Fruit fly (Drosophila melanogaster) whole organism, prepupa: ENCODE results near the gene Edg91.

Source experiments
- CG11294 ChIP-seq: fragments of 200-800 bp; sonication (Bioruptor generic); IDR thresholded peaks from 2 replicates; pipeline ENCODE4 v1.3.6; 2022; ENCODE audit warnings: missing biosample characterization, missing genetic modification characterization
- CG11762 ChIP-seq: fragments of 200-800 bp; sonication (Bioruptor generic); optimal IDR thresholded peaks from 3 replicates; lab custom pipeline; 2016; ENCODE audit warnings: missing biosample characterization, missing genetic modification characterization; ENCODE audit not compliant: insufficient read depth
- CG15336 ChIP-seq: fragments of 200-800 bp; sonication (Bioruptor generic); IDR thresholded peaks from 2 replicates; pipeline ENCODE4 v1.3.6; 2022; ENCODE audit warnings: missing biosample characterization, missing genetic modification characterization
- CG1621 ChIP-seq: fragments of 200-800 bp; sonication (Bioruptor generic); optimal IDR thresholded peaks from 3 replicates; lab custom pipeline; 2018; ENCODE audit warnings: missing biosample characterization, mild to moderate bottlenecking, missing genetic modification characterization
- CG16779 ChIP-seq: fragments of 200-800 bp; sonication (Bioruptor generic); optimal IDR thresholded peaks from 3 replicates; lab custom pipeline; 2017; ENCODE audit warnings: missing biosample characterization, mild to moderate bottlenecking, missing genetic modification characterization
- CG3032 ChIP-seq: fragments of 200-800 bp; optimal IDR thresholded peaks from 2 replicates; lab custom pipeline; 2019; ENCODE audit warnings: missing biosample characterization, mild to moderate bottlenecking, missing genetic modification characterization, moderate library complexity
- CG31627 ChIP-seq: fragments of 200-800 bp; sonication (Bioruptor generic); optimal IDR thresholded peaks from 3 replicates; lab custom pipeline; 2016; ENCODE audit warnings: missing biosample characterization, missing genetic modification characterization
- CG34406 ChIP-seq: fragments of 200-800 bp; sonication (Bioruptor generic); optimal IDR thresholded peaks from 3 replicates; lab custom pipeline; 2016; ENCODE audit warnings: missing biosample characterization, missing genetic modification characterization
- CG4318 ChIP-seq: fragments of 200-800 bp; sonication (Bioruptor generic); optimal IDR thresholded peaks from 3 replicates; lab custom pipeline; 2017; ENCODE audit warnings: missing biosample characterization, mild to moderate bottlenecking, missing genetic modification characterization
- CG6792 ChIP-seq: fragments of 200-800 bp; sonication (Bioruptor generic); optimal IDR thresholded peaks from 3 replicates; lab custom pipeline; 2016; ENCODE audit warnings: missing biosample characterization, missing genetic modification characterization
- CG7368 ChIP-seq: fragments of 200-800 bp; sonication (Bioruptor generic); optimal IDR thresholded peaks from 3 replicates; lab custom pipeline; 2016; ENCODE audit warnings: missing biosample characterization, missing genetic modification characterization
- CG9139 ChIP-seq: fragments of 200-800 bp; sonication (Bioruptor generic); optimal IDR thresholded peaks from 3 replicates; lab custom pipeline; 2017; ENCODE audit warnings: missing biosample characterization, mild to moderate bottlenecking, missing genetic modification characterization
- Eip75B ChIP-seq: fragments of 200-800 bp; sonication (Bioruptor generic); optimal IDR thresholded peaks from 3 replicates; lab custom pipeline; 2016; ENCODE audit warnings: missing biosample characterization, missing genetic modification characterization
- Eip78C ChIP-seq: fragments of 200-800 bp; sonication (Bioruptor generic); peaks from one replicate; lab custom pipeline; 2016; ENCODE audit warnings: missing biosample characterization, missing genetic modification characterization
- Eip93F ChIP-seq: fragments of 200-800 bp; sonication (Bioruptor generic); optimal IDR thresholded peaks from 2 replicates; lab custom pipeline; 2016; ENCODE audit warnings: missing biosample characterization, mild to moderate bottlenecking, missing genetic modification characterization
- Ets96B ChIP-seq: fragments of 200-800 bp; optimal IDR thresholded peaks from 2 replicates; lab custom pipeline; 2019; ENCODE audit warnings: missing biosample characterization, mild to moderate bottlenecking, missing genetic modification characterization, moderate library complexity
- Hr39 ChIP-seq: fragments of 200-800 bp; sonication (Bioruptor generic); optimal IDR thresholded peaks from 2 replicates; lab custom pipeline; 2016; ENCODE audit warnings: missing biosample characterization, missing genetic modification characterization
- Lpt ChIP-seq: fragments of 200-800 bp; sonication (Bioruptor generic); optimal IDR thresholded peaks from 3 replicates; lab custom pipeline; 2016; ENCODE audit warnings: missing biosample characterization, missing genetic modification characterization
- Smox ChIP-seq: fragments of 200-800 bp; sonication (Bioruptor generic); optimal IDR thresholded peaks from 3 replicates; lab custom pipeline; 2016; ENCODE audit warnings: missing biosample characterization, missing genetic modification characterization
- Sox102F ChIP-seq: fragments of 200-800 bp; sonication (Bioruptor generic); optimal IDR thresholded peaks from 2 replicates; lab custom pipeline; 2016; ENCODE audit warnings: missing biosample characterization, mild to moderate bottlenecking, missing genetic modification characterization
- Sox14 ChIP-seq: fragments of 200-800 bp; sonication (Bioruptor generic); optimal IDR thresholded peaks from 3 replicates; lab custom pipeline; 2016; ENCODE audit warnings: missing biosample characterization, missing genetic modification characterization
- Sox15 ChIP-seq: fragments of 200-800 bp; sonication (Bioruptor generic); optimal IDR thresholded peaks from 3 replicates; lab custom pipeline; 2016; ENCODE audit warnings: missing biosample characterization, missing genetic modification characterization
- achi ChIP-seq: fragments of 200-800 bp; sonication (Bioruptor generic); optimal IDR thresholded peaks from 3 replicates; lab custom pipeline; 2016; ENCODE audit warnings: missing biosample characterization, missing genetic modification characterization
- dsx ChIP-seq: fragments of 200-800 bp; optimal IDR thresholded peaks from 3 replicates; lab custom pipeline; 2019; ENCODE audit warnings: missing biosample characterization, mild to moderate bottlenecking, missing genetic modification characterization, moderate library complexity; ENCODE audit not compliant: poor library complexity, severe bottlenecking
- eg ChIP-seq: fragments of 200-800 bp; sonication (Bioruptor generic); IDR thresholded peaks from 3 replicates; pipeline ENCODE4 v1.3.6; 2022; ENCODE audit warnings: missing biosample characterization, missing genetic modification characterization
- esn ChIP-seq: fragments of 200-800 bp; sonication (Bioruptor generic); optimal IDR thresholded peaks from 2 replicates; lab custom pipeline; 2016; ENCODE audit warnings: missing biosample characterization, mild to moderate bottlenecking, missing genetic modification characterization, moderate library complexity
- fd85E ChIP-seq: fragments of 200-800 bp; sonication (Bioruptor generic); optimal IDR thresholded peaks from 3 replicates; lab custom pipeline; 2016; ENCODE audit warnings: missing biosample characterization, missing genetic modification characterization
- fkh ChIP-seq: fragments of 200-800 bp; sonication (Bioruptor generic); optimal IDR thresholded peaks from 3 replicates; lab custom pipeline; 2017; ENCODE audit warnings: missing biosample characterization, mild to moderate bottlenecking, missing genetic modification characterization, moderate library complexity
- pdm3 ChIP-seq: fragments of 200-800 bp; sonication (Bioruptor generic); optimal IDR thresholded peaks from 3 replicates; lab custom pipeline; 2016; ENCODE audit warnings: missing biosample characterization, missing genetic modification characterization
- salr ChIP-seq, 2 experiments: fragments of 200-800 bp; sonication (Bioruptor generic); optimal IDR thresholded peaks; 3 replicates each; lab custom pipeline; 2016 to 2018; ENCODE audit warnings: missing biosample characterization in 2 of 2, missing genetic modification characterization in 2 of 2, mild to moderate bottlenecking in 1 of 2
- spab ChIP-seq: fragments of 200-800 bp; sonication (Bioruptor generic); optimal IDR thresholded peaks from 2 replicates; lab custom pipeline; 2017; ENCODE audit warnings: missing biosample characterization, mild to moderate bottlenecking, missing genetic modification characterization, missing genetic modification reagents
- ss ChIP-seq, 2 experiments: fragments of 200-800 bp; sonication (Bioruptor generic); optimal IDR thresholded peaks; 2 replicates in 1 of 2; 3 replicates in 1 of 2; lab custom pipeline; 2017 to 2018; ENCODE audit warnings: mild to moderate bottlenecking in 2 of 2, missing biosample characterization in 2 of 2, missing genetic modification characterization in 2 of 2, moderate library complexity in 1 of 2
- topi ChIP-seq: fragments of 200-800 bp; sonication (Bioruptor generic); optimal IDR thresholded peaks from 3 replicates; lab custom pipeline; 2016; ENCODE audit warnings: missing biosample characterization, missing genetic modification characterization
- vri ChIP-seq: fragments of 200-800 bp; sonication (Bioruptor generic); optimal IDR thresholded peaks from 3 replicates; lab custom pipeline; 2016; ENCODE audit warnings: missing biosample characterization, mild to moderate bottlenecking, missing genetic modification characterization

Edg91 gene

DNA sequence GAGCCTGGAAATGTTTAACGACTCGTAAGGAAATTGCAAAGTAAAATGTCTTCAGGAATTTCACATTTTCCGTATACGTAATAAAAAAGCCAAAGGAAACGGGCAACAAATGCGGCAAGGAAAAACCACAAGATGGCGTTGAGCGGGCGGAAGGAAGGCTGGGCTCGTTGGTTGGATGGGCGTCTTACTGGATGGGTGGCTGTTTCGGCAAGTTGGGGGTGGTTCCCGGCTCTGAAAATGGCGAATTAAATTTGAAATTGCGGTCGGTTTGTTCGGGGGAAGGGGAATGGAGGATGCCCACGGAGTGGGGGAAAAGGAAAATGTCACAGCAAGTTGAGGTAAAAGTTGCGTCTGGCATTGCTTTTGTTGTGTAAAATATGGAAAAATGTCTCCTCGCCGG is 11.6 kb downstream of the Edg91 start:
- TF ChIP-seq Eip78C (GFP tag; lab: Kevin White, UChicago) (no peak), Sox15 (GFP tag; lab: Kevin White, UChicago) (no peak), Lpt (GFP tag; lab: Kevin White, UChicago) (no peak), Sox14 (GFP tag; lab: Kevin White, UChicago) (no peak), CG3032 (tag; lab: Kevin White, UChicago) (no peak), CG9139 (GFP tag; lab: Kevin White, UChicago) (no peak), topi (no peak), spab (GFP tag; lab: Kevin White, UChicago) (no peak), CG7368 (GFP tag; lab: Kevin White, UChicago) (no peak), CG31627 (no peak), eg (GFP tag; lab: Robert Waterston, UW) (no peak), Smox (GFP tag; lab: Kevin White, UChicago) (no peak), CG11762 (GFP tag; lab: Kevin White, UChicago) (no peak), salr (GFP tag; optimal IDR thresholded peaks at IDR 0.05; lab: Kevin White, UChicago) (no peak), Hr39 (GFP tag; lab: Kevin White, UChicago) (no peak), Eip93F (GFP tag; lab: Kevin White, UChicago) (no peak)

dm6 chr3R:17596236-17596635 is 15.1 kb downstream of the Edg91 start, which contains the start of gene CG7606:
Gene CG7606 (plus strand): TSS chr3R:17596536.
- TF ChIP-seq Sox102F (GFP tag; lab: Kevin White, UChicago) (no peak), eg (GFP tag; lab: Robert Waterston, UW) (no peak), Smox (GFP tag; lab: Kevin White, UChicago) (no peak), CG1621 (tag; lab: Kevin White, UChicago) (no peak)

DNA sequence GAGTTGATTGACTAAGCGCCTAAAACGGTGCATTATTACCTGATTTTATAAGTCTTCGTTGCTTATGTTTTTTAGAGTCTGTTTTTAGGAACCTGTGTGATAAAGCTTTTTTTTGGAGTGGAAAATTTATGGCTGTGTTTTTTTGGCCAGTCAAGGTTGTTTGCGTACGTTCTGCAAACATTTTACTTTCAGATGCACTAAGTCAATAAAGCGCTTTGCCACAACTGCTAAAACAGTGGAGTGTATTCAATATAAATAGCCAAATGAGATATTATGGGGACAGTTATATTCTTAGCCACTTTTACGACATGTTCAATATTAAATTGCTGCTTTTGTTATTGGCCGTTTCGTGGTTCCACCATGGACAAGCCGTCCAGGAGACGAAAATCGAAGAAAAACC is 16.2 kb downstream of the Edg91 start, which contains the start of gene Sgs5:
Gene Sgs5 (plus strand): TSS at position 279 of the 400 bp plus-strand sequence.
- TF ChIP-seq pdm3 (GFP tag; lab: Kevin White, UChicago) = no peak
- no peak for TF ChIP-seq fd85E (GFP tag; lab: Kevin White, UChicago)
- peak; percentile 21 for TF ChIP-seq vri

DNA sequence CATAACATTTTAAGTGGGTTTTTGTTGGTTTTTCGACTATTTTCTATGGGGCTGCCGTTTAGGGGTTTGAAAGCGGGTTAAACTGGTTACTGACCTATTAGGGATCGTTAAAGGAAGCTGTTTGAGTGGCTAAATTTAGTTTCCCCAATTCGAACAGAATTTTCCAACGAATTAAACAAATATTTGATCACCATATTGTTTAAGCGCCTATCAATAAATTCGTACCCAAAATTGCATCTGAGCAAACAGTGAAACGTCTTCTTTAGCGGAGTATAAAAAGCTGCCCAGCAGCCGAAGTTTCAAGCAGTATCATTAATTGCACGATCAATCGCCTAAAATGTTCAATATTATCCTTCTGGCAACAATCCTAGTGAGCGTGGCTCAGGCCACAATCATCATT is 17.2 kb downstream of the Edg91 start, which contains the start of gene Sgs5bis:
Gene Sgs5bis (plus strand): TSS at position 301 of the 400 bp plus-strand sequence.
- TF ChIP-seq Smox (GFP tag; lab: Kevin White, UChicago) (no peak), spab (GFP tag; lab: Kevin White, UChicago) (no peak), achi (GFP tag; lab: Kevin White, UChicago) (no peak), eg (GFP tag; lab: Robert Waterston, UW) (no peak), esn (GFP tag; lab: Kevin White, UChicago) (no peak), CG11294 (GFP tag; lab: Robert Waterston, UW) (no peak), Ets96B (tag; lab: Kevin White, UChicago) (no peak), CG6792 (GFP tag; lab: Kevin White, UChicago) (no peak), dsx (GFP tag; lab: Kevin White, UChicago) (no peak), CG4318 (GFP tag; lab: Kevin White, UChicago) (no peak), CG15336 (GFP tag; lab: Robert Waterston, UW) (no peak), CG16779 (tag; lab: Kevin White, UChicago) (no peak), CG34406 (GFP tag; lab: Kevin White, UChicago) (no peak), fkh (GFP tag; lab: Kevin White, UChicago) (no peak), Eip75B (no peak), ss (GFP tag; optimal IDR thresholded peaks at IDR 0.05; lab: Kevin White, UChicago) (no peak)
